Fruit fly (Drosophila melanogaster): Measurements from ENCODE around the gene CatB.
A peak's percentile ranks its signal among the peaks of the same experiment; 100 is the strongest.

- TF ChIP-seq pan (optimal IDR thresholded peaks at IDR 0.05) (no peak), Jra (GFP tag; optimal IDR thresholded peaks at IDR 0.05) (peak; percentile 53), psq (GFP tag; optimal IDR thresholded peaks at IDR 0.05) (peak; percentile 84), CG9705 (GFP tag; optimal IDR thresholded peaks at IDR 0.05) (peak; percentile 66), foxo (GFP tag; optimal IDR thresholded peaks at IDR 0.05) (peak in 1 of 2 experiments; percentile 91), Hnf4 (GFP tag; optimal IDR thresholded peaks at IDR 0.05) (peak; percentile 83), sv (GFP tag; optimal IDR thresholded peaks at IDR 0.05) (peak; percentile 78)
Observed at dm6 chr2L:8691292-8691975, 13.9 kb upstream of the CatB start.

Data from whole organism, wandering third instar larva.